Fruit fly (Drosophila melanogaster): ENCODE measurements around the gene CG6678.
A peak's percentile ranks its signal among the peaks of the same experiment; 100 is the strongest.

CG6678 gene

DNA sequence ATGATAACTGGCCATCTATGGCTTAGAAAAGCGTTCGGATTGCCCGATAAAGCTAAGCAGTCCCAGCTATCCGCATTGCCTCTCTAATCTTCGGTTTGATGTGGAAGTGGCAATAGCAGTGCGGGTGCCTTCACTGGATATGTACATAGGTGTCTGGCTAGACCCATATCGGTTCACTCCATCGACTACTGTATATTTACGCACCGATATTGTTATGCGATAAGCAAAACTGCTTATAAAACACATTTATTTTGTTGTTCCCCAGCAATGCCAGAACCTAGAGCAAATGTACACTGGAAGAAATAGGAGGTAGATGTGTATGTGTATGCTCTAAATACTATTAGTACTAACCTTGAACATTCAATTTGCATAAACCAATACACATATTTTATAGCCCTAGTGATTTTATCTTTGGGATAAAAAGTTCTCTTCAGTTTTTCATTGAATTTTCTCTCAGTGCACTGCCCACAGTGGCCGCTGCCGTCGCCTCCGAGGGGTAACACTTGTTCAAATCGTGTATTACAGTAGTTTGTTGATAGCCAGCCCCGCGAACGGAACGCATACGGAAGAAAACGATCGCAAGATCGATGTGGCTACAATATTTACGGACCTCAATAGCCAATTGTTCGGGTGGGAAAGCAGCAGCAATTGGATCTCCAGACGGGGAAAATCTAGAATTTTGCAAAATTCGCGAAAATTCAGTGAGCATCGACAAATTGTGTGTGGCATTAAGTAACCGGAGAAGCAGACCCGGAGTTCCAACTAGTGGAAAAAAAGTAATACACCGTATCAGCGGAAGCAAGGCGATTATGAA is 16.5 kb upstream of the CG6678 start, which contains the start of gene CG31431 (continued):
- TF ChIP-seq h (optimal IDR thresholded peaks at IDR 0.05) (no peak), CG1529 (GFP tag; optimal IDR thresholded peaks at IDR 0.05) (peak; percentile 91), HmgD (GFP tag; optimal IDR thresholded peaks at IDR 0.05) (peak; percentile 95), Xrp1 (GFP tag; IDR thresholded peaks at IDR 0.05) (peak; percentile 97), Ravus (GFP tag; IDR thresholded peaks at IDR 0.05) (peak; percentile 94), CG4854 (GFP tag; optimal IDR thresholded peaks at IDR 0.05) (peak; percentile 96), vnd (GFP tag; IDR thresholded peaks at IDR 0.05; ENCODE audit: partially characterized antibody) (no peak), usp (GFP tag; optimal IDR thresholded peaks at IDR 0.05) (no peak), prd (optimal IDR thresholded peaks at IDR 0.05) (no peak), prd (GFP tag; IDR thresholded peaks at IDR 0.05) (peak; percentile 98), Fer2 (tag; optimal IDR thresholded peaks at IDR 0.05) (peak; percentile 97), TFAM (GFP tag; optimal IDR thresholded peaks at IDR 0.05) (peak; percentile 78), Deaf1 (tag; optimal IDR thresholded peaks at IDR 0.05) (peak; percentile 88), Blimp-1 (GFP tag; optimal IDR thresholded peaks at IDR 0.05) (peak; percentile 95), CG8478 (optimal IDR thresholded peaks at IDR 0.05) (no peak), Rx (GFP tag; IDR thresholded peaks at IDR 0.05) (peak; percentile 96), CG6683 (GFP tag; optimal IDR thresholded peaks at IDR 0.05) (peak; percentile 94), CG7963 (GFP tag; IDR thresholded peaks at IDR 0.05; ENCODE audit: partially characterized antibody) (no peak), CG34422 (GFP tag; IDR thresholded peaks at IDR 0.05) (peak; percentile 98), CG2199 (GFP tag; IDR thresholded peaks at IDR 0.05) (peak; percentile 93), E2f1 (GFP tag; IDR thresholded peaks at IDR 0.05) (peak; percentile 97), H2.0 (GFP tag; IDR thresholded peaks at IDR 0.05) (peak; percentile 97), CG2712 (tag; optimal IDR thresholded peaks at IDR 0.05) (peak; percentile 97), ci (GFP tag; IDR thresholded peaks at IDR 0.05) (peak; percentile 98), CG10267 (tag; optimal IDR thresholded peaks at IDR 0.05) (peak; percentile 91), CG17568 (GFP tag; optimal IDR thresholded peaks at IDR 0.05) (peak; percentile 92), Gsc (GFP tag; IDR thresholded peaks at IDR 0.05) (no peak; the same call in none of the 2 replicates), peb (GFP tag; IDR thresholded peaks at IDR 0.05) (peak; percentile 90), Hsf (GFP tag; optimal IDR thresholded peaks at IDR 0.05) (peak; percentile 97), bab2 (GFP tag; optimal IDR thresholded peaks at IDR 0.05) (peak; percentile 98), zfh1 (GFP tag; IDR thresholded peaks at IDR 0.05) (peak; percentile 98), HHEX (GFP tag; optimal IDR thresholded peaks at IDR 0.05) (peak; percentile 98), gem (tag; optimal IDR thresholded peaks at IDR 0.05) (peak; percentile 98), ranshi (GFP tag; IDR thresholded peaks at IDR 0.05) (peak; percentile 98), cato (GFP tag; optimal IDR thresholded peaks at IDR 0.05; ENCODE audit: borderline replicate concordance) (peak; percentile 93), pnt (GFP tag; optimal IDR thresholded peaks at IDR 0.05) (peak; percentile 95), Lpt (GFP tag; optimal IDR thresholded peaks at IDR 0.05) (no peak), CG11696 (GFP tag; IDR thresholded peaks at IDR 0.05) (peak; percentile 88), klu (GFP tag; IDR thresholded peaks at IDR 0.05) (peak; percentile 95), CG10147 (GFP tag; optimal IDR thresholded peaks at IDR 0.05) (peak; percentile 95), nerfin-2 (GFP tag; IDR thresholded peaks at IDR 0.05; ENCODE audit: partially characterized antibody) (no peak), sens (GFP tag) (peak; percentile 99), Sry-β (GFP tag; optimal IDR thresholded peaks at IDR 0.05) (peak; percentile 57), CG6813 (GFP tag; optimal IDR thresholded peaks at IDR 0.05) (peak; percentile 98), CG12391 (tag; optimal IDR thresholded peaks at IDR 0.05) (peak; percentile 97), CG31388 (GFP tag; optimal IDR thresholded peaks at IDR 0.05) (peak; percentile 96), vvl (GFP tag; IDR thresholded peaks at IDR 0.05) (peak; percentile 99), CG18619 (GFP tag; optimal IDR thresholded peaks at IDR 0.05) (peak; percentile 95), CG9727 (GFP tag; optimal IDR thresholded peaks at IDR 0.05) (peak; percentile 97), CG12071 (GFP tag; optimal IDR thresholded peaks at IDR 0.05) (peak; percentile 97)
